Fruit fly (Drosophila melanogaster) whole organism, embryonic: ENCODE measurements around the gene CG9757.

Source experiments
- Aef1 ChIP-seq: fragments of 200-800 bp; sonication (Bioruptor generic); IDR thresholded peaks from 3 replicates; pipeline ENCODE4 v1.3.6; 2022; ENCODE audit warnings: missing biosample characterization, missing genetic modification characterization
- Atf3 ChIP-seq: fragments of 200-800 bp; sonication (Bioruptor generic); optimal IDR thresholded peaks from 3 replicates; lab custom pipeline; 2016; ENCODE audit warnings: missing biosample characterization, missing genetic modification characterization
- B-H2 ChIP-seq: fragments of 200-800 bp; sonication (Bioruptor generic); optimal IDR thresholded peaks from 2 replicates; lab custom pipeline; 2018; ENCODE audit warnings: missing biosample characterization, mild to moderate bottlenecking, missing genetic modification characterization
- CG10147 ChIP-seq: fragments of 200-800 bp; sonication (Bioruptor generic); optimal IDR thresholded peaks from 2 replicates; lab custom pipeline; 2019; ENCODE audit warnings: missing biosample characterization, mild to moderate bottlenecking, missing genetic modification characterization, moderate library complexity
- CG11723 ChIP-seq: fragments of 200-800 bp; sonication (Bioruptor generic); optimal IDR thresholded peaks from 2 replicates; lab custom pipeline; 2017; ENCODE audit warnings: missing biosample characterization, mild to moderate bottlenecking, missing genetic modification characterization
- CG12659 ChIP-seq: fragments of 200-800 bp; sonication (Bioruptor generic); optimal IDR thresholded peaks from 3 replicates; lab custom pipeline; 2017; ENCODE audit warnings: mild to moderate bottlenecking, missing biosample characterization, missing genetic modification reagents, missing genetic modification characterization
- CG13287 ChIP-seq: fragments of 200-800 bp; sonication (Bioruptor generic); IDR thresholded peaks from 2 replicates; pipeline ENCODE4 v1.3.6; 2022; ENCODE audit warnings: missing biosample characterization, missing genetic modification characterization; ENCODE audit not compliant: partially characterized antibody
- CG1792 ChIP-seq: fragments of 200-800 bp; sonication (Bioruptor generic); optimal IDR thresholded peaks from 2 replicates; lab custom pipeline; 2016; ENCODE audit warnings: missing biosample characterization, missing genetic modification characterization
- CG18011 ChIP-seq: fragments of 200-800 bp; sonication (Bioruptor generic); optimal IDR thresholded peaks from 2 replicates; lab custom pipeline; 2017; ENCODE audit warnings: missing biosample characterization, missing genetic modification characterization, mild to moderate bottlenecking, moderate library complexity, missing genotype
- CG1832 ChIP-seq: fragments of 200-800 bp; sonication (Bioruptor generic); optimal IDR thresholded peaks from 2 replicates; lab custom pipeline; 2017; ENCODE audit warnings: missing biosample characterization, mild to moderate bottlenecking, missing genetic modification characterization, inconsistent platforms
- CG30431 ChIP-seq: fragments of 200-800 bp; sonication (Bioruptor generic); optimal IDR thresholded peaks from 2 replicates; lab custom pipeline; 2017; ENCODE audit warnings: missing biosample characterization, missing genetic modification characterization
- CG31365 ChIP-seq: fragments of 200-800 bp; sonication (Bioruptor generic); optimal IDR thresholded peaks from 2 replicates; lab custom pipeline; 2018; ENCODE audit warnings: missing biosample characterization, mild to moderate bottlenecking, missing genetic modification characterization
- CG34422 ChIP-seq: fragments of 200-800 bp; sonication (Bioruptor generic); IDR thresholded peaks from 3 replicates; pipeline ENCODE4 v1.3.6; 2022; ENCODE audit warnings: missing biosample characterization, missing genetic modification characterization
- CG4360 ChIP-seq: fragments of 200-800 bp; sonication (Bioruptor generic); IDR thresholded peaks from 2 replicates; pipeline ENCODE4 v1.3.6; 2022; ENCODE audit warnings: missing biosample characterization, missing genetic modification characterization
- CG43689 ChIP-seq: fragments of 200-800 bp; sonication (Bioruptor generic); IDR thresholded peaks from 2 replicates; pipeline ENCODE4 v1.3.6; 2022; ENCODE audit warnings: missing biosample characterization, missing genetic modification characterization
- CG4730 ChIP-seq: fragments of 200-800 bp; sonication (Bioruptor generic); IDR thresholded peaks from 2 replicates; pipeline ENCODE4 v1.3.6; 2022; ENCODE audit warnings: missing biosample characterization, missing genetic modification characterization
- CG4820 ChIP-seq: fragments of 200-800 bp; sonication (Bioruptor generic); optimal IDR thresholded peaks from 3 replicates; lab custom pipeline; 2016; ENCODE audit warnings: missing biosample characterization, missing genetic modification characterization
- CG4854 ChIP-seq: fragments of 200-800 bp; sonication (Bioruptor generic); optimal IDR thresholded peaks from 2 replicates; lab custom pipeline; 2016; ENCODE audit warnings: missing biosample characterization, missing genetic modification characterization, inconsistent platforms
- CG5245 ChIP-seq: fragments of 200-800 bp; sonication (Bioruptor generic); optimal IDR thresholded peaks from 3 replicates; lab custom pipeline; 2016; ENCODE audit warnings: missing biosample characterization, missing genetic modification characterization
- CG7271 ChIP-seq: fragments of 200-800 bp; sonication (Bioruptor generic); optimal IDR thresholded peaks from 2 replicates; lab custom pipeline; 2018; ENCODE audit warnings: missing biosample characterization, mild to moderate bottlenecking, missing genetic modification characterization, moderate library complexity
- CG7556 ChIP-seq: fragments of 200-800 bp; sonication (Bioruptor generic); optimal IDR thresholded peaks from 2 replicates; lab custom pipeline; 2017; ENCODE audit warnings: missing biosample characterization, mild to moderate bottlenecking, missing genetic modification characterization
- CG7987 ChIP-seq: fragments of 200-800 bp; sonication (Bioruptor generic); optimal IDR thresholded peaks from 2 replicates; lab custom pipeline; 2018; ENCODE audit warnings: missing biosample characterization, mild to moderate bottlenecking, missing genetic modification characterization, moderate library complexity
- CG8281 ChIP-seq: fragments of 200-800 bp; sonication (Bioruptor generic); optimal IDR thresholded peaks from 2 replicates; lab custom pipeline; 2018; ENCODE audit warnings: missing biosample characterization, mild to moderate bottlenecking, missing genetic modification characterization, moderate library complexity
- CG8359 ChIP-seq: fragments of 200-800 bp; sonication (Bioruptor generic); optimal IDR thresholded peaks from 2 replicates; lab custom pipeline; 2017; ENCODE audit warnings: missing biosample characterization, mild to moderate bottlenecking, missing genetic modification characterization, borderline replicate concordance
- CrebB ChIP-seq: fragments of 200-800 bp; sonication (Bioruptor generic); optimal IDR thresholded peaks from 3 replicates; lab custom pipeline; 2018; ENCODE audit warnings: missing biosample characterization, mild to moderate bottlenecking, missing genetic modification characterization
- Dp ChIP-seq: fragments of 200-800 bp; sonication (Bioruptor generic); optimal IDR thresholded peaks from 2 replicates; lab custom pipeline; 2018; ENCODE audit warnings: missing biosample characterization, mild to moderate bottlenecking, missing genetic modification characterization, moderate library complexity
- E2f1 ChIP-seq: fragments of 200-800 bp; sonication (Bioruptor generic); IDR thresholded peaks from 2 replicates; pipeline ENCODE4 v1.3.6; 2022; ENCODE audit warnings: missing biosample characterization, missing genetic modification characterization
- Fer2 ChIP-seq: fragments of 200-800 bp; sonication (Bioruptor generic); optimal IDR thresholded peaks from 2 replicates; lab custom pipeline; 2018; ENCODE audit warnings: missing biosample characterization, mild to moderate bottlenecking, missing genetic modification characterization, moderate library complexity
- H15 ChIP-seq: fragments of 200-800 bp; sonication (Bioruptor generic); IDR thresholded peaks from 3 replicates; pipeline ENCODE4 v1.3.6; 2022; ENCODE audit warnings: missing biosample characterization, missing genetic modification characterization
- Hey ChIP-seq: fragments of 200-800 bp; sonication (Bioruptor generic); optimal IDR thresholded peaks from 3 replicates; lab custom pipeline; 2018; ENCODE audit warnings: missing biosample characterization, mild to moderate bottlenecking, missing genetic modification characterization
- Lhr ChIP-seq: fragments of 200-800 bp; sonication (Bioruptor generic); optimal IDR thresholded peaks from 3 replicates; lab custom pipeline; 2017; ENCODE audit warnings: mild to moderate bottlenecking, missing biosample characterization, missing genetic modification reagents, missing genetic modification characterization
- MTF-1 ChIP-seq: fragments of 200-800 bp; sonication (Bioruptor generic); optimal IDR thresholded peaks from 2 replicates; lab custom pipeline; 2018; ENCODE audit warnings: missing biosample characterization, mild to moderate bottlenecking, missing genetic modification characterization, borderline replicate concordance
- Mes4 ChIP-seq: fragments of 200-800 bp; sonication (Bioruptor generic); optimal IDR thresholded peaks from 2 replicates; lab custom pipeline; 2016; ENCODE audit warnings: missing biosample characterization, missing genetic modification characterization
- Side ChIP-seq: fragments of 200-800 bp; sonication (Bioruptor generic); optimal IDR thresholded peaks from 2 replicates; lab custom pipeline; 2016; ENCODE audit warnings: missing biosample characterization, missing genetic modification characterization
- Stat92E ChIP-seq, 3 experiments: fragments of >200 bp in 2 of 3; fragments of 200-800 bp in 1 of 3; sonication (Bioruptor generic) in 1 of 3; optimal IDR thresholded peaks; 2 replicates each; lab custom pipeline; 2017 to 2019; ENCODE audit warnings: missing biosample characterization in 3 of 3, missing genetic modification characterization in 3 of 3, mild to moderate bottlenecking in 1 of 3, moderate library complexity in 1 of 3
- chm ChIP-seq: fragments of 200-800 bp; sonication (Bioruptor generic); IDR thresholded peaks from 2 replicates; pipeline ENCODE4 v1.3.6; 2022; ENCODE audit warnings: missing biosample characterization, missing genetic modification characterization
- dimm ChIP-seq: fragments of 200-800 bp; sonication (Bioruptor generic); IDR thresholded peaks from 2 replicates; pipeline ENCODE4 v1.3.6; 2022; ENCODE audit warnings: missing biosample characterization, missing genetic modification characterization
- ftz-f1 ChIP-seq: fragments of 200-800 bp; sonication (Bioruptor generic); optimal IDR thresholded peaks from 2 replicates; lab custom pipeline; 2016; ENCODE audit warnings: missing biosample characterization, missing genetic modification characterization
- grau ChIP-seq: fragments of 200-800 bp; optimal IDR thresholded peaks from 3 replicates; lab custom pipeline; 2019; ENCODE audit warnings: missing biosample characterization, mild to moderate bottlenecking, missing genetic modification characterization, moderate library complexity
- gt ChIP-seq: fragments of 200-800 bp; sonication (Bioruptor generic); IDR thresholded peaks from 2 replicates; pipeline ENCODE4 v1.3.6; 2022; ENCODE audit warnings: missing biosample characterization, missing genetic modification characterization
- kay ChIP-seq: fragments of 200-800 bp; sonication (Bioruptor generic); optimal IDR thresholded peaks from 2 replicates; lab custom pipeline; 2016; ENCODE audit warnings: missing biosample characterization, missing genetic modification characterization
- luna ChIP-seq: fragments of 200-800 bp; sonication (Bioruptor generic); optimal IDR thresholded peaks from 2 replicates; lab custom pipeline; 2016; ENCODE audit warnings: missing biosample characterization, missing genetic modification characterization
- oc ChIP-seq: fragments of 200-800 bp; sonication (Bioruptor generic); optimal IDR thresholded peaks from 2 replicates; lab custom pipeline; 2018; ENCODE audit warnings: missing biosample characterization, mild to moderate bottlenecking, missing genetic modification characterization, moderate library complexity
- odd ChIP-seq: fragments of 200-800 bp; sonication (Bioruptor generic); optimal IDR thresholded peaks from 2 replicates; lab custom pipeline; 2017; ENCODE audit warnings: missing biosample characterization, mild to moderate bottlenecking, missing genetic modification characterization
- pan ChIP-seq, 4 experiments: fragments of >200 bp in 3 of 4; fragments of 200-800 bp in 1 of 4; sonication (Bioruptor generic) in 1 of 4; optimal IDR thresholded peaks in 3 of 4; IDR thresholded peaks in 1 of 4; 2 replicates each; pipeline versions ENCODE4 v1.3.6 to Lab custom; 2017 to 2022; ENCODE audit warnings: missing biosample characterization in 2 of 4, missing genetic modification characterization in 2 of 4, mixed read lengths in 1 of 4
- run ChIP-seq: fragments of 200-800 bp; sonication (Bioruptor generic); optimal IDR thresholded peaks from 3 replicates; lab custom pipeline; 2018; ENCODE audit warnings: missing biosample characterization, mild to moderate bottlenecking, missing genetic modification characterization
- sc ChIP-seq, 3 experiments: fragments of >200 bp in 2 of 3; fragments of 200-800 bp in 1 of 3; sonication (Bioruptor generic) in 1 of 3; optimal IDR thresholded peaks; 2 replicates in 2 of 3; 3 replicates in 1 of 3; lab custom pipeline; 2017; ENCODE audit warnings: mild to moderate bottlenecking in 1 of 3, missing biosample characterization in 1 of 3, missing genetic modification characterization in 1 of 3, missing genetic modification reagents in 1 of 3

Gene CG9757

dm6 chr3R:13644778-13645660 lies 32.8 kb upstream of the CG9757 start (continued):
- TF ChIP-seq odd (GFP tag; lab: Kevin White, UChicago), result peak; percentile 43
- TF ChIP-seq CG4854, result no peak
- TF ChIP-seq oc (tag; lab: Kevin White, UChicago), result no peak
- no peak for TF ChIP-seq Mes4 (GFP tag; lab: Kevin White, UChicago)
- no peak for TF ChIP-seq CG4360 (GFP tag; lab: Robert Waterston, UW)
- no peak for TF ChIP-seq CG4820 (GFP tag; lab: Kevin White, UChicago)
- TF ChIP-seq ftz-f1 (GFP tag; lab: Kevin White, UChicago), result no peak
- no peak for TF ChIP-seq B-H2 (GFP tag; lab: Kevin White, UChicago)
- no peak for TF ChIP-seq CG43689 (GFP tag; lab: Robert Waterston, UW)
- TF ChIP-seq CG4730, result no peak
- no peak for TF ChIP-seq pan (optimal IDR thresholded peaks at IDR 0.05; lab: Kevin White, UChicago)
- TF ChIP-seq pan (GFP tag; optimal IDR thresholded peaks at IDR 0.05 in 1 of 2, IDR thresholded peaks at IDR 0.05 in 1 of 2), result peak in 1 of 2 experiments; percentile 55
- no peak for TF ChIP-seq luna (GFP tag; lab: Kevin White, UChicago)
- TF ChIP-seq kay (GFP tag; lab: Kevin White, UChicago), result peak; percentile 6
- TF ChIP-seq MTF-1 (GFP tag; lab: Kevin White, UChicago), result no peak
- peak; percentile 34 for TF ChIP-seq CG7556 (GFP tag; lab: Kevin White, UChicago)
- TF ChIP-seq H15 (GFP tag; lab: Robert Waterston, UW), result no peak
- no peak for TF ChIP-seq CG7271
- no peak for TF ChIP-seq dimm (GFP tag; lab: Robert Waterston, UW)
- TF ChIP-seq chm (GFP tag; lab: Robert Waterston, UW), result no peak
- no peak for TF ChIP-seq CG1792 (GFP tag; lab: Kevin White, UChicago)
- no peak for TF ChIP-seq CG30431 (GFP tag; lab: Kevin White, UChicago)
- peak; percentile 6 for TF ChIP-seq CG31365 (tag; lab: Kevin White, UChicago)
- TF ChIP-seq gt (GFP tag; lab: Robert Waterston, UW), result no peak
- TF ChIP-seq CG18011, result peak; percentile 1
- no peak for TF ChIP-seq Hey (tag; lab: Kevin White, UChicago)
- TF ChIP-seq Aef1 (GFP tag; lab: Robert Waterston, UW), result no peak
- no peak for TF ChIP-seq CG13287 (GFP tag; lab: Robert Waterston, UW)
- TF ChIP-seq CG5245 (GFP tag; lab: Kevin White, UChicago), result no peak
- TF ChIP-seq Fer2 (tag; lab: Kevin White, UChicago), result no peak
- TF ChIP-seq CG10147 (GFP tag; lab: Kevin White, UChicago), result peak; percentile 43
- peak; percentile 84; the same call in 1 of the 3 replicates for TF ChIP-seq CG34422 (GFP tag; lab: Robert Waterston, UW)
- no peak for TF ChIP-seq CrebB (tag; lab: Kevin White, UChicago)
- peak; percentile 53 for TF ChIP-seq CG1832 (GFP tag; lab: Kevin White, UChicago)
- no peak for TF ChIP-seq run
- TF ChIP-seq grau (tag; lab: Kevin White, UChicago), result no peak
- TF ChIP-seq Side (GFP tag; lab: Kevin White, UChicago), result no peak
- no peak for TF ChIP-seq CG8359 (GFP tag; lab: Kevin White, UChicago)
- no peak for TF ChIP-seq CG8281 (tag; lab: Kevin White, UChicago)
- TF ChIP-seq Dp (GFP tag; lab: Kevin White, UChicago), result no peak
- no peak for TF ChIP-seq Atf3 (GFP tag; lab: Kevin White, UChicago)
- no peak for TF ChIP-seq Stat92E (GFP tag; optimal IDR thresholded peaks at IDR 0.05; lab: Kevin White, UChicago)
- TF ChIP-seq Lhr (GFP tag; lab: Kevin White, UChicago), result no peak
- TF ChIP-seq CG12659 (GFP tag; lab: Kevin White, UChicago), result peak; percentile 52
- TF ChIP-seq sc (optimal IDR thresholded peaks at IDR 0.05; lab: Kevin White, UChicago), result no peak
- no peak for TF ChIP-seq sc (GFP tag; optimal IDR thresholded peaks at IDR 0.05; lab: Kevin White, UChicago)
- TF ChIP-seq CG7987 (GFP tag; lab: Kevin White, UChicago), result no peak
- TF ChIP-seq E2f1, result no peak
- no peak for TF ChIP-seq CG11723 (GFP tag; lab: Kevin White, UChicago)
